Worm (Caenorhabditis elegans) whole organism, L2 larva: Measurements from ENCODE around the gene set-2.

ENCODE experiments used
- C34F6.9 ChIP-seq: fragments of 150-350 bp; optimal IDR thresholded peaks from 2 replicates; lab custom pipeline; 2014; ENCODE audit warnings: missing biosample characterization, missing genetic modification characterization
- F13H6.1 ChIP-seq: sonication (generic microtip); optimal IDR thresholded peaks from 2 replicates; lab custom pipeline; 2016; ENCODE audit warnings: missing genetic modification characterization, missing compliant biosample characterization
- Y55F3AM.14 ChIP-seq: fragments of 200-800 bp; sonication (Bioruptor generic); optimal IDR thresholded peaks from 2 replicates; lab custom pipeline; 2018; ENCODE audit warnings: mild to moderate bottlenecking, missing genetic modification characterization, missing compliant biosample characterization
- ZK546.5 ChIP-seq: sonication (generic microtip); optimal IDR thresholded peaks from 2 replicates; lab custom pipeline; 2017; ENCODE audit warnings: missing biosample characterization, missing genetic modification characterization
- alr-1 ChIP-seq: fragments of 150-350 bp; optimal IDR thresholded peaks from 2 replicates; lab custom pipeline; 2014; ENCODE audit warnings: missing biosample characterization, missing genetic modification characterization
- aly-2 ChIP-seq: fragments of 150-350 bp; optimal IDR thresholded peaks from 2 replicates; lab custom pipeline; 2014; ENCODE audit warnings: missing biosample characterization, missing genetic modification characterization
- ama-1 ChIP-seq: fragments of 150-350 bp; optimal IDR thresholded peaks from 2 replicates; lab custom pipeline; 2018; ENCODE audit warnings: inconsistent platforms
- ceh-16 ChIP-seq: fragments of 150-350 bp; optimal IDR thresholded peaks from 2 replicates; lab custom pipeline; 2014; ENCODE audit warnings: missing biosample characterization, missing genetic modification characterization
- ceh-82 ChIP-seq: fragments of 150-350 bp; optimal IDR thresholded peaks from 2 replicates; lab custom pipeline; 2014; ENCODE audit warnings: missing biosample characterization, missing genetic modification characterization
- crh-2 ChIP-seq: sonication (generic microtip); optimal IDR thresholded peaks from 2 replicates; lab custom pipeline; 2017; ENCODE audit warnings: missing biosample characterization, missing genetic modification characterization
- elt-1 ChIP-seq: fragments of 150-350 bp; optimal IDR thresholded peaks from 2 replicates; lab custom pipeline; 2014; ENCODE audit warnings: missing biosample characterization, missing genetic modification characterization
- fos-1 ChIP-seq: fragments of 150-350 bp; optimal IDR thresholded peaks from 2 replicates; lab custom pipeline; 2014; ENCODE audit warnings: missing biosample characterization, missing genetic modification characterization
- gmeb-1 ChIP-seq: fragments of 150-350 bp; optimal IDR thresholded peaks from 2 replicates; lab custom pipeline; 2014; ENCODE audit warnings: missing biosample characterization, missing genetic modification characterization
- lin-11 ChIP-seq: fragments of 150-350 bp; sonication (generic microtip); optimal IDR thresholded peaks from 2 replicates; lab custom pipeline; 2014; ENCODE audit warnings: missing biosample characterization, missing genetic modification characterization, inconsistent platforms, mixed read lengths
- lin-13 ChIP-seq: fragments of 150-350 bp; optimal IDR thresholded peaks from 2 replicates; lab custom pipeline; 2014; ENCODE audit warnings: missing biosample characterization, missing genetic modification reagents, missing genetic modification characterization
- lin-39 ChIP-seq: fragments of 150-350 bp; optimal IDR thresholded peaks from 2 replicates; lab custom pipeline; 2014; ENCODE audit warnings: missing biosample characterization, missing genetic modification reagents, missing genetic modification characterization
- lsy-2 ChIP-seq, 2 experiments: fragments of 150-350 bp in 1 of 2; sonication (generic microtip) in 1 of 2; optimal IDR thresholded peaks; 2 replicates each; lab custom pipeline; 2014 to 2017; ENCODE audit warnings: missing biosample characterization in 2 of 2, missing genetic modification characterization in 2 of 2
- mdl-1 ChIP-seq, 2 experiments: fragments of 150-350 bp in 1 of 2; sonication (generic microtip) in 1 of 2; optimal IDR thresholded peaks; 2 replicates each; lab custom pipeline; 2017; ENCODE audit warnings: missing biosample characterization in 2 of 2, missing genetic modification characterization in 2 of 2
- nhr-129 ChIP-seq: fragments of 150-350 bp; optimal IDR thresholded peaks from 2 replicates; lab custom pipeline; 2014; ENCODE audit warnings: missing biosample characterization, missing genetic modification characterization
- nhr-23 ChIP-seq: fragments of 150-350 bp; optimal IDR thresholded peaks from 2 replicates; lab custom pipeline; 2014; ENCODE audit warnings: missing biosample characterization, missing genetic modification reagents, missing genetic modification characterization
- nhr-237 ChIP-seq: fragments of 150-350 bp; optimal IDR thresholded peaks from 2 replicates; lab custom pipeline; 2014; ENCODE audit warnings: missing biosample characterization, missing genetic modification characterization
- nhr-25 ChIP-seq: fragments of 150-350 bp; sonication (generic microtip); optimal IDR thresholded peaks from 3 replicates; lab custom pipeline; 2014; ENCODE audit warnings: missing biosample characterization, missing genetic modification characterization
- nhr-6 ChIP-seq: fragments of 150-350 bp; optimal IDR thresholded peaks from 2 replicates; lab custom pipeline; 2014; ENCODE audit warnings: missing biosample characterization, missing genetic modification characterization
- nhr-77 ChIP-seq: fragments of 150-350 bp; optimal IDR thresholded peaks from 2 replicates; lab custom pipeline; 2014; ENCODE audit warnings: missing biosample characterization, missing genetic modification characterization
- sem-4 ChIP-seq: fragments of 150-350 bp; optimal IDR thresholded peaks from 2 replicates; lab custom pipeline; 2014; ENCODE audit warnings: missing biosample characterization, missing genetic modification reagents, missing genetic modification characterization
- sma-3 ChIP-seq: sonication (generic microtip); optimal IDR thresholded peaks from 2 replicates; lab custom pipeline; 2016; ENCODE audit warnings: missing genetic modification reagents, missing genetic modification characterization, missing compliant biosample characterization
- sma-9 ChIP-seq, 2 experiments: fragments of 150-350 bp in 1 of 2; sonication (generic microtip) in 1 of 2; optimal IDR thresholded peaks; 2 replicates each; lab custom pipeline; 2014 to 2016; ENCODE audit warnings: missing genetic modification characterization in 2 of 2, mild to moderate bottlenecking in 1 of 2, missing biosample characterization in 1 of 2, missing compliant biosample characterization in 1 of 2, missing genetic modification reagents in 1 of 2, moderate library complexity in 1 of 2
- snpc-4 ChIP-seq: fragments of 150-350 bp; optimal IDR thresholded peaks from 2 replicates; lab custom pipeline; 2014; ENCODE audit warnings: missing biosample characterization, missing genetic modification characterization
- unc-39 ChIP-seq: fragments of 150-350 bp; optimal IDR thresholded peaks from 2 replicates; lab custom pipeline; 2014; ENCODE audit warnings: missing biosample characterization, missing genetic modification characterization
- unc-55 ChIP-seq: fragments of 150-350 bp; sonication (generic microtip); optimal IDR thresholded peaks from 3 replicates; lab custom pipeline; 2014; ENCODE audit warnings: missing biosample characterization, missing genetic modification reagents, missing genetic modification characterization
- unc-62 ChIP-seq: fragments of 150-350 bp; optimal IDR thresholded peaks from 2 replicates; lab custom pipeline; 2014; ENCODE audit warnings: missing biosample characterization, missing genetic modification reagents, missing genetic modification characterization
- zag-1 ChIP-seq: fragments of 150-350 bp; optimal IDR thresholded peaks from 2 replicates; lab custom pipeline; 2014; ENCODE audit warnings: missing biosample characterization, missing genetic modification characterization
- ztf-1 ChIP-seq: fragments of 200-800 bp; sonication (Bioruptor generic); conservative IDR thresholded peaks from 2 replicates; pipeline ENCODE4 v1.3.6; 2022; ENCODE audit warnings: missing genetic modification characterization, missing compliant biosample characterization
- ztf-11 ChIP-seq: sonication (generic microtip); optimal IDR thresholded peaks from 2 replicates; lab custom pipeline; 2017; ENCODE audit warnings: missing biosample characterization, missing genetic modification characterization
- ztf-4 ChIP-seq: fragments of 150-350 bp; optimal IDR thresholded peaks from 2 replicates; lab custom pipeline; 2014; ENCODE audit warnings: missing biosample characterization, missing genetic modification characterization

The set-2 gene

ce11 chrIII:4951210-4951609 lies 21.2 kb upstream of the set-2 start:
- TF ChIP-seq nhr-77 (tag; lab: Kevin White, UChicago) (no peak), lsy-2 (tag; optimal IDR thresholded peaks at IDR 0.05; lab: Kevin White, UChicago) (peak in 1 of 2 experiments; percentile 25), C34F6.9 (tag; lab: Kevin White, UChicago) (peak; percentile 20), ama-1 (lab: Kevin White, UChicago) (no peak), lin-11 (tag; lab: Kevin White, UChicago) (no peak), nhr-237 (no peak), nhr-129 (tag; lab: Kevin White, UChicago) (no peak), unc-39 (no peak), ceh-16 (no peak), unc-62 (GFP tag; lab: Kevin White, UChicago) (no peak)

ce11 chrIII:4950345-4950744 lies 20.3 kb upstream of the set-2 start:
- TF ChIP-seq lsy-2 (tag; optimal IDR thresholded peaks at IDR 0.05; lab: Kevin White, UChicago) (peak in 1 of 2 experiments; percentile 51), unc-62 (GFP tag; lab: Kevin White, UChicago) (no peak), alr-1 (tag; lab: Kevin White, UChicago) (no peak), nhr-129 (tag; lab: Kevin White, UChicago) (peak; percentile 30), aly-2 (tag; lab: Kevin White, UChicago) (no peak), snpc-4 (tag; lab: Kevin White, UChicago) (no peak), ztf-11 (tag; lab: Kevin White, UChicago) (no peak), nhr-237 (no peak), mdl-1 (tag; optimal IDR thresholded peaks at IDR 0.05; lab: Kevin White, UChicago) (peak; percentile 13 to 37), sma-3 (no peak), ama-1 (lab: Kevin White, UChicago) (no peak), C34F6.9 (tag; lab: Kevin White, UChicago) (peak; percentile 69), lin-11 (tag; lab: Kevin White, UChicago) (peak; percentile 33), crh-2 (tag; lab: Kevin White, UChicago) (peak; percentile 22), lin-13 (no peak), zag-1 (tag; lab: Kevin White, UChicago) (peak; percentile 68), ceh-82 (tag; lab: Kevin White, UChicago) (no peak), sma-9 (GFP tag; optimal IDR thresholded peaks at IDR 0.05; lab: Kevin White, UChicago) (peak; percentile 25), sma-9 (tag; optimal IDR thresholded peaks at IDR 0.05; lab: Kevin White, UChicago) (no peak), unc-55 (peak; percentile 65), sem-4 (tag; lab: Kevin White, UChicago) (peak; percentile 6), F13H6.1 (tag; lab: Kevin White, UChicago) (peak; percentile 57), gmeb-1 (no peak)

ce11 chrIII:4948631-4949030 lies 18.6 kb upstream of the set-2 start:
- no peak for TF ChIP-seq ztf-1 (GFP tag; lab: Robert Waterston, UW)
- TF ChIP-seq, all 48 proteins: peak for 0

- TF ChIP-seq crh-2 (tag; lab: Kevin White, UChicago) (no peak), lsy-2 (tag; optimal IDR thresholded peaks at IDR 0.05; lab: Kevin White, UChicago) (no peak), nhr-129 (tag; lab: Kevin White, UChicago) (no peak), lin-11 (tag; lab: Kevin White, UChicago) (peak; percentile 27), Y55F3AM.14 (GFP tag; lab: Kevin White, UChicago) (no peak), nhr-23 (tag; lab: Kevin White, UChicago) (no peak), aly-2 (tag; lab: Kevin White, UChicago) (no peak), nhr-6 (tag; lab: Kevin White, UChicago) (no peak), unc-55 (peak; percentile 6), lin-39 (tag; lab: Kevin White, UChicago) (peak; percentile 35), nhr-77 (tag; lab: Kevin White, UChicago) (no peak), F13H6.1 (tag; lab: Kevin White, UChicago) (peak; percentile 29), unc-39 (no peak), ama-1 (lab: Kevin White, UChicago) (no peak), ztf-4 (tag; lab: Kevin White, UChicago) (no peak), nhr-25 (tag; lab: Kevin White, UChicago) (no peak), elt-1 (tag; lab: Kevin White, UChicago) (no peak), fos-1 (tag; lab: Kevin White, UChicago) (no peak), ZK546.5 (tag; lab: Kevin White, UChicago) (no peak)
Measured at ce11 chrIII:4947352-4947751, 17.3 kb upstream of the set-2 start.
